Fruit fly (Drosophila melanogaster): ENCODE results near the gene CG3868.

- TF ChIP-seq Ravus (GFP tag; IDR thresholded peaks at IDR 0.05) (no peak), CG17361 (GFP tag; IDR thresholded peaks at IDR 0.05) (no peak), gro (GFP tag; optimal IDR thresholded peaks at IDR 0.05) (no peak), lab (GFP tag; optimal IDR thresholded peaks at IDR 0.05) (no peak), CG31441 (GFP tag; IDR thresholded peaks at IDR 0.05) (no peak), CG13296 (GFP tag; optimal IDR thresholded peaks at IDR 0.05) (no peak)
These were observed 44.3 kb upstream of the CG3868 start for dm6 chr3L:14446874-14447273.
